Worm (Caenorhabditis elegans): Measurements from ENCODE around the gene scav-3.

Gene scav-3

ce11 chrIII:12427527-12428263 is 29.0 kb downstream of the scav-3 start:
- TF ChIP-seq T07F8.4 (tag; optimal IDR thresholded peaks at IDR 0.05): no peak
- no peak for TF ChIP-seq ceh-100 (GFP tag; IDR thresholded peaks at IDR 0.05)
- TF ChIP-seq ama-1 (optimal IDR thresholded peaks at IDR 0.05): no peak
- peak in 1 of 2 experiments; percentile 42 for TF ChIP-seq ama-1 (GFP tag; optimal IDR thresholded peaks at IDR 0.05)
- TF ChIP-seq efl-1 (GFP tag; optimal IDR thresholded peaks at IDR 0.05): peak; percentile 13

- TF ChIP-seq C17E4.6 (GFP tag; IDR thresholded peaks at IDR 0.05) (no peak), aptf-2 (GFP tag; conservative IDR thresholded peaks at IDR 0.05) (no peak), him-1 (tag; optimal IDR thresholded peaks at IDR 0.05) (peak; percentile 90), snpc-3.4 (tag; optimal IDR thresholded peaks at IDR 0.05) (peak; percentile 30), ceh-91 (GFP tag; IDR thresholded peaks at IDR 0.05) (peak; percentile 86), rec-8 (tag; optimal IDR thresholded peaks at IDR 0.05) (peak in 1 of 2 experiments; percentile 24), tbx-9 (tag; optimal IDR thresholded peaks at IDR 0.05; ENCODE audit: borderline replicate concordance) (no peak), sdz-38 (tag; optimal IDR thresholded peaks at IDR 0.05) (no peak), nfya-1 (tag; optimal IDR thresholded peaks at IDR 0.05; ENCODE audit: borderline replicate concordance, insufficient read depth) (no peak), lin-35 (GFP tag; optimal IDR thresholded peaks at IDR 0.05) (peak in 2 of 3 experiments; percentile 19 to 68), somi-1 (GFP tag; optimal IDR thresholded peaks at IDR 0.05) (no peak), xnd-1 (tag; optimal IDR thresholded peaks at IDR 0.05) (peak; percentile 94), nfyb-1 (GFP tag; IDR thresholded peaks at IDR 0.05) (no peak), hsf-1 (GFP tag; IDR thresholded peaks at IDR 0.05) (peak; percentile 65; the same call in 1 of the 2 replicates), madf-6 (GFP tag; IDR thresholded peaks at IDR 0.05) (peak; percentile 96), B0019.2 (GFP tag; conservative IDR thresholded peaks at IDR 0.05) (0 out of 2 replicates have a peak, but pooled peaks have one; percentile 7), zim-3 (tag; optimal IDR thresholded peaks at IDR 0.05) (no peak), rcor-1 (GFP tag; IDR thresholded peaks at IDR 0.05) (no peak), ceh-27 (GFP tag; optimal IDR thresholded peaks at IDR 0.05) (no peak), madf-8 (GFP tag; conservative IDR thresholded peaks at IDR 0.05) (peak; percentile 78), mcd-1 (GFP tag; IDR thresholded peaks at IDR 0.05) (peak; percentile 44; the same call in 1 of the 2 replicates), hmg-1.2 (GFP tag; IDR thresholded peaks at IDR 0.05) (no peak), D2030.7 (GFP tag; IDR thresholded peaks at IDR 0.05) (peak; percentile 85), lin-54 (GFP tag; optimal IDR thresholded peaks at IDR 0.05) (peak; percentile 79), Y95B8A.8 (GFP tag; IDR thresholded peaks at IDR 0.05) (0 out of 2 replicates have a peak, but pooled peaks have one; percentile 12), dpl-1 (GFP tag; optimal IDR thresholded peaks at IDR 0.05) (peak; percentile 94), F49E8.2 (tag; optimal IDR thresholded peaks at IDR 0.05; ENCODE audit: insufficient read depth) (peak; percentile 59), snpc-4 (GFP tag; optimal IDR thresholded peaks at IDR 0.05) (peak; percentile 75), snpc-4 (tag; optimal IDR thresholded peaks at IDR 0.05) (no peak), lsl-1 (GFP tag; optimal IDR thresholded peaks at IDR 0.05) (peak; percentile 95), tlf-1 (GFP tag; optimal IDR thresholded peaks at IDR 0.05) (peak; percentile 43), efl-1 (GFP tag; optimal IDR thresholded peaks at IDR 0.05) (peak; percentile 100), F33H1.4 (GFP tag; IDR thresholded peaks at IDR 0.05) (peak; percentile 92), F57C9.4 (tag; optimal IDR thresholded peaks at IDR 0.05) (no peak)
Measured at ce11 chrIII:12426558-12426957, 30.1 kb downstream of the scav-3 start, which contains the start of gene pie-1. Gene pie-1 (plus strand): TSS chrIII:12426893.
